Fruit fly (Drosophila melanogaster) whole organism, embryonic: ENCODE measurements around the gene CG13601.
A peak's percentile ranks its signal among the peaks of the same experiment; 100 is the strongest.

ENCODE experiments used
- CG10431 ChIP-seq: fragments of 200-800 bp; sonication (Bioruptor generic); optimal IDR thresholded peaks from 3 replicates; lab custom pipeline; 2018; ENCODE audit warnings: missing biosample characterization, mild to moderate bottlenecking, missing genetic modification characterization
- CG12299 ChIP-seq: fragments of 200-800 bp; sonication (Bioruptor generic); optimal IDR thresholded peaks from 2 replicates; lab custom pipeline; 2018; ENCODE audit warnings: missing biosample characterization, mild to moderate bottlenecking, missing genetic modification characterization
- CG12942 ChIP-seq: fragments of 200-800 bp; sonication (Bioruptor generic); optimal IDR thresholded peaks from 3 replicates; lab custom pipeline; 2016; ENCODE audit warnings: missing biosample characterization, missing genetic modification characterization
- CG13123 ChIP-seq: fragments of 200-800 bp; sonication (Bioruptor generic); optimal IDR thresholded peaks from 2 replicates; lab custom pipeline; 2016; ENCODE audit warnings: missing biosample characterization, missing genetic modification characterization
- CG13296 ChIP-seq: fragments of 200-800 bp; sonication (Bioruptor generic); optimal IDR thresholded peaks from 3 replicates; lab custom pipeline; 2018; ENCODE audit warnings: missing biosample characterization, mild to moderate bottlenecking, missing genetic modification characterization
- CG14710 ChIP-seq: fragments of 200-800 bp; sonication (Bioruptor generic); optimal IDR thresholded peaks from 3 replicates; lab custom pipeline; 2019; ENCODE audit warnings: missing biosample characterization, mild to moderate bottlenecking, missing genetic modification characterization, moderate library complexity
- CG15696 ChIP-seq: fragments of 200-800 bp; sonication (Bioruptor generic); optimal IDR thresholded peaks from 2 replicates; lab custom pipeline; 2019; ENCODE audit warnings: missing biosample characterization, mild to moderate bottlenecking, missing genetic modification characterization, moderate library complexity
- CG17802 ChIP-seq: fragments of 200-800 bp; sonication (Bioruptor generic); optimal IDR thresholded peaks from 2 replicates; lab custom pipeline; 2018; ENCODE audit warnings: missing biosample characterization, mild to moderate bottlenecking, missing genetic modification characterization, moderate library complexity
- CG2116 ChIP-seq: fragments of 200-800 bp; sonication (Bioruptor generic); optimal IDR thresholded peaks from 3 replicates; lab custom pipeline; 2018; ENCODE audit warnings: missing biosample characterization, mild to moderate bottlenecking, missing genetic modification characterization
- CG2678 ChIP-seq: fragments of 200-800 bp; sonication (Bioruptor generic); optimal IDR thresholded peaks from 3 replicates; lab custom pipeline; 2019; ENCODE audit warnings: missing biosample characterization, mild to moderate bottlenecking, missing genetic modification characterization, moderate library complexity
- CG2875 ChIP-seq: fragments of 200-800 bp; sonication (Bioruptor generic); optimal IDR thresholded peaks from 2 replicates; lab custom pipeline; 2017; ENCODE audit warnings: missing biosample characterization, mild to moderate bottlenecking, missing genetic modification characterization, missing genetic modification reagents
- CG4404 ChIP-seq: fragments of 200-800 bp; sonication (Bioruptor generic); IDR thresholded peaks from 2 replicates; pipeline ENCODE4 v1.3.6; 2022; ENCODE audit warnings: missing biosample characterization, missing genetic modification characterization
- CG4617 ChIP-seq: fragments of 200-800 bp; sonication (Bioruptor generic); optimal IDR thresholded peaks from 3 replicates; lab custom pipeline; 2016; ENCODE audit warnings: missing biosample characterization, missing genetic modification characterization, borderline replicate concordance
- CG4820 ChIP-seq: fragments of 200-800 bp; sonication (Bioruptor generic); optimal IDR thresholded peaks from 3 replicates; lab custom pipeline; 2016; ENCODE audit warnings: missing biosample characterization, missing genetic modification characterization
- CG6175 ChIP-seq: fragments of 200-800 bp; sonication (Bioruptor generic); IDR thresholded peaks from 3 replicates; pipeline ENCODE4 v1.3.6; 2022; ENCODE audit warnings: missing biosample characterization, missing genetic modification characterization
- CG7372 ChIP-seq: fragments of 200-800 bp; sonication (Bioruptor generic); IDR thresholded peaks from 2 replicates; pipeline ENCODE4 v1.3.6; 2022; ENCODE audit warnings: missing biosample characterization, missing genetic modification characterization
- CG8388 ChIP-seq: fragments of 200-800 bp; sonication (Bioruptor generic); optimal IDR thresholded peaks from 2 replicates; lab custom pipeline; 2019; ENCODE audit warnings: missing biosample characterization, mild to moderate bottlenecking, missing genetic modification characterization, moderate library complexity
- CG8478 ChIP-seq: fragments of >200 bp; optimal IDR thresholded peaks from 2 replicates; lab custom pipeline; 2018
- CkIIα-i1 ChIP-seq: fragments of 200-800 bp; sonication (Bioruptor generic); IDR thresholded peaks from 2 replicates; pipeline ENCODE4 v1.3.6; 2022; ENCODE audit warnings: missing biosample characterization, missing genetic modification characterization
- D ChIP-seq, 2 experiments: fragments of 200-800 bp in 1 of 2; fragments of >200 bp in 1 of 2; sonication (Bioruptor generic) in 1 of 2; optimal IDR thresholded peaks; 2 replicates in 1 of 2; 3 replicates in 1 of 2; lab custom pipeline; 2017; ENCODE audit warnings: mild to moderate bottlenecking in 1 of 2, missing biosample characterization in 1 of 2, missing genetic modification characterization in 1 of 2, missing genetic modification reagents in 1 of 2
- Drgx ChIP-seq: fragments of 200-800 bp; sonication (Bioruptor generic); IDR thresholded peaks from 2 replicates; pipeline ENCODE4 v1.3.6; 2022; ENCODE audit warnings: missing biosample characterization, missing genetic modification characterization
- HLHmδ ChIP-seq: fragments of 200-800 bp; sonication (Bioruptor generic); optimal IDR thresholded peaks from 2 replicates; lab custom pipeline; 2018; ENCODE audit warnings: missing biosample characterization, mild to moderate bottlenecking, missing genetic modification characterization, moderate library complexity
- Hr78 ChIP-seq, 2 experiments: fragments of 200-800 bp in 1 of 2; fragments of >200 bp in 1 of 2; sonication (Bioruptor generic) in 1 of 2; optimal IDR thresholded peaks; 2 replicates each; lab custom pipeline; 2017 to 2019; ENCODE audit warnings: missing biosample characterization in 2 of 2, missing genetic modification characterization in 2 of 2, mild to moderate bottlenecking in 1 of 2, moderate library complexity in 1 of 2
- Jarid2 ChIP-seq: fragments of 200-800 bp; sonication (Bioruptor generic); optimal IDR thresholded peaks from 3 replicates; lab custom pipeline; 2017; ENCODE audit warnings: mild to moderate bottlenecking, missing biosample characterization, missing genetic modification reagents, missing genetic modification characterization
- Mes4 ChIP-seq: fragments of 200-800 bp; sonication (Bioruptor generic); optimal IDR thresholded peaks from 2 replicates; lab custom pipeline; 2016; ENCODE audit warnings: missing biosample characterization, missing genetic modification characterization
- Rx ChIP-seq: fragments of 200-800 bp; sonication (Bioruptor generic); IDR thresholded peaks from 2 replicates; pipeline ENCODE4 v1.3.6; 2022; ENCODE audit warnings: missing biosample characterization, missing genetic modification characterization
- Six4 ChIP-seq: fragments of 200-800 bp; sonication (Bioruptor generic); optimal IDR thresholded peaks from 2 replicates; lab custom pipeline; 2016; ENCODE audit warnings: missing biosample characterization, missing genetic modification characterization
- Sry-δ ChIP-seq: fragments of 200-800 bp; sonication (Bioruptor generic); optimal IDR thresholded peaks from 2 replicates; lab custom pipeline; 2016; ENCODE audit warnings: missing biosample characterization, missing genetic modification characterization
- Ssrp ChIP-seq: fragments of 200-800 bp; sonication (Bioruptor generic); optimal IDR thresholded peaks from 2 replicates; lab custom pipeline; 2018; ENCODE audit warnings: missing biosample characterization, mild to moderate bottlenecking, missing genetic modification characterization, moderate library complexity
- al ChIP-seq: fragments of 200-800 bp; sonication (Bioruptor generic); IDR thresholded peaks from 2 replicates; pipeline ENCODE4 v1.3.6; 2022; ENCODE audit warnings: missing biosample characterization, missing genetic modification characterization
- aop ChIP-seq: fragments of 200-800 bp; sonication (Bioruptor generic); IDR thresholded peaks from 2 replicates; pipeline ENCODE4 v1.3.6; 2022; ENCODE audit warnings: missing biosample characterization, missing genetic modification characterization
- bsh ChIP-seq, 2 experiments: fragments of 200-800 bp; sonication (Bioruptor generic); optimal IDR thresholded peaks; 2 replicates each; lab custom pipeline; 2017 to 2018; ENCODE audit warnings: mild to moderate bottlenecking in 2 of 2, missing biosample characterization in 2 of 2, missing genetic modification characterization in 2 of 2, moderate library complexity in 1 of 2
- fd102C ChIP-seq: fragments of 200-800 bp; sonication (Bioruptor generic); optimal IDR thresholded peaks from 2 replicates; lab custom pipeline; 2018; ENCODE audit warnings: missing biosample characterization, mild to moderate bottlenecking, missing genetic modification characterization, moderate library complexity
- fru ChIP-seq: fragments of >200 bp; optimal IDR thresholded peaks from 2 replicates; lab custom pipeline; 2017
- gt ChIP-seq: fragments of 200-800 bp; sonication (Bioruptor generic); IDR thresholded peaks from 2 replicates; pipeline ENCODE4 v1.3.6; 2022; ENCODE audit warnings: missing biosample characterization, missing genetic modification characterization
- jing ChIP-seq: fragments of 200-800 bp; sonication (Bioruptor generic); optimal IDR thresholded peaks from 2 replicates; lab custom pipeline; 2018; ENCODE audit warnings: missing biosample characterization, mild to moderate bottlenecking, missing genetic modification characterization
- lab ChIP-seq: fragments of 200-800 bp; sonication (Bioruptor generic); optimal IDR thresholded peaks from 3 replicates; lab custom pipeline; 2017; ENCODE audit warnings: missing biosample characterization, missing genetic modification characterization, mild to moderate bottlenecking, moderate library complexity, missing genetic modification reagents
- lilli ChIP-seq: fragments of 200-800 bp; sonication (Bioruptor generic); optimal IDR thresholded peaks from 3 replicates; lab custom pipeline; 2016; ENCODE audit warnings: missing biosample characterization, missing genetic modification characterization
- onecut ChIP-seq: fragments of 200-800 bp; sonication (Bioruptor generic); IDR thresholded peaks from 2 replicates; pipeline ENCODE4 v1.3.6; 2022; ENCODE audit warnings: missing biosample characterization, missing genetic modification characterization
- pan ChIP-seq, 4 experiments: fragments of >200 bp in 3 of 4; fragments of 200-800 bp in 1 of 4; sonication (Bioruptor generic) in 1 of 4; optimal IDR thresholded peaks in 3 of 4; IDR thresholded peaks in 1 of 4; 2 replicates each; pipeline versions ENCODE4 v1.3.6 to Lab custom; 2017 to 2022; ENCODE audit warnings: missing biosample characterization in 2 of 4, missing genetic modification characterization in 2 of 4, mixed read lengths in 1 of 4
- prd ChIP-seq, 3 experiments: fragments of >200 bp in 2 of 3; fragments of 200-800 bp in 1 of 3; sonication (Bioruptor generic) in 1 of 3; optimal IDR thresholded peaks in 2 of 3; IDR thresholded peaks in 1 of 3; 2 replicates in 2 of 3; 3 replicates in 1 of 3; pipeline versions ENCODE4 v1.3.6 to Lab custom; 2017 to 2022; ENCODE audit warnings: missing biosample characterization in 1 of 3, missing genetic modification characterization in 1 of 3
- rib ChIP-seq: fragments of 200-800 bp; sonication (Bioruptor generic); IDR thresholded peaks from 2 replicates; pipeline ENCODE4 v1.3.6; 2022; ENCODE audit warnings: missing biosample characterization, missing genetic modification characterization
- run ChIP-seq: fragments of 200-800 bp; sonication (Bioruptor generic); optimal IDR thresholded peaks from 3 replicates; lab custom pipeline; 2018; ENCODE audit warnings: missing biosample characterization, mild to moderate bottlenecking, missing genetic modification characterization
- schlank ChIP-seq: fragments of 200-800 bp; sonication (Bioruptor generic); optimal IDR thresholded peaks from 2 replicates; lab custom pipeline; 2018; ENCODE audit warnings: missing biosample characterization, mild to moderate bottlenecking, missing genetic modification characterization
- sens-2 ChIP-seq: fragments of 200-800 bp; sonication (Bioruptor generic); IDR thresholded peaks from 2 replicates; pipeline ENCODE4 v1.3.6; 2022; ENCODE audit warnings: missing biosample characterization, missing genetic modification characterization
- tap ChIP-seq: fragments of 200-800 bp; optimal IDR thresholded peaks from 3 replicates; lab custom pipeline; 2019; ENCODE audit warnings: missing biosample characterization, mild to moderate bottlenecking, missing genetic modification characterization, moderate library complexity
- wor ChIP-seq: fragments of 200-800 bp; sonication (Bioruptor generic); IDR thresholded peaks from 2 replicates; pipeline ENCODE4 v1.3.6; 2022; ENCODE audit warnings: missing biosample characterization, missing genetic modification characterization

Gene CG13601

dm6 chr3R:23888273-23889220, 38.9 kb downstream of the CG13601 start (continued):
- TF ChIP-seq CG12299 (tag; lab: Kevin White, UChicago) (no peak), D (optimal IDR thresholded peaks at IDR 0.05; lab: Kevin White, UChicago) (no peak), D (GFP tag; optimal IDR thresholded peaks at IDR 0.05; lab: Kevin White, UChicago) (no peak), CG4820 (GFP tag; lab: Kevin White, UChicago) (no peak), Six4 (no peak), Ssrp (tag; lab: Kevin White, UChicago) (peak; percentile 31), fru (lab: Kevin White, UChicago) (no peak), sens-2 (GFP tag; lab: Robert Waterston, UW) (no peak), CG13296 (GFP tag; lab: Kevin White, UChicago) (no peak), al (GFP tag; lab: Robert Waterston, UW) (no peak), Jarid2 (GFP tag; lab: Kevin White, UChicago) (no peak), gt (GFP tag; lab: Robert Waterston, UW) (no peak), aop (GFP tag; lab: Robert Waterston, UW) (0 out of 2 replicates have a peak, but pooled peaks have one; percentile 30), pan (optimal IDR thresholded peaks at IDR 0.05; lab: Kevin White, UChicago) (no peak), pan (GFP tag; optimal IDR thresholded peaks at IDR 0.05 in 1 of 2, IDR thresholded peaks at IDR 0.05 in 1 of 2) (peak in 1 of 2 experiments; percentile 5), lilli (GFP tag; lab: Kevin White, UChicago) (peak; percentile 5), CG10431 (no peak), fd102C (GFP tag; lab: Kevin White, UChicago) (no peak), bsh (GFP tag; optimal IDR thresholded peaks at IDR 0.05; lab: Kevin White, UChicago) (peak in 1 of 2 experiments; percentile 59), CG2678 (peak; percentile 23), CG7372 (GFP tag; lab: Robert Waterston, UW) (no peak), CG15696 (no peak), run (tag; lab: Kevin White, UChicago) (no peak), CG4404 (GFP tag; lab: Robert Waterston, UW) (no peak), Mes4 (GFP tag; lab: Kevin White, UChicago) (no peak), jing (peak; percentile 17), wor (GFP tag; lab: Robert Waterston, UW) (no peak), tap (tag; lab: Kevin White, UChicago) (peak; percentile 33), schlank (no peak), rib (GFP tag; lab: Robert Waterston, UW) (no peak), CG14710 (tag; lab: Kevin White, UChicago) (no peak), HLHmδ (GFP tag; lab: Kevin White, UChicago) (no peak), CkIIα-i1 (GFP tag; lab: Robert Waterston, UW) (no peak), CG8478 (no peak), Rx (GFP tag; lab: Robert Waterston, UW) (no peak), CG4617 (no peak), CG12942 (GFP tag; lab: Kevin White, UChicago) (no peak), CG2116 (no peak), CG17802 (tag; lab: Kevin White, UChicago) (no peak), CG2875 (GFP tag; lab: Kevin White, UChicago) (no peak), prd (optimal IDR thresholded peaks at IDR 0.05; lab: Kevin White, UChicago) (no peak), prd (GFP tag; IDR thresholded peaks at IDR 0.05; lab: Robert Waterston, UW) (0 out of 3 replicates have a peak, but pooled peaks have one; percentile 23), CG13123 (GFP tag; lab: Kevin White, UChicago) (no peak), CG8388 (GFP tag; lab: Kevin White, UChicago) (peak; percentile 3), lab (peak; percentile 25), Drgx (peak; percentile 31; the same call in 1 of the 2 replicates), onecut (GFP tag; lab: Robert Waterston, UW) (peak; percentile 25), CG6175 (GFP tag; lab: Robert Waterston, UW) (no peak), Sry-δ (no peak), Hr78 (GFP tag; optimal IDR thresholded peaks at IDR 0.05; lab: Kevin White, UChicago) (no peak)
